Fruit fly (Drosophila melanogaster): ENCODE measurements around the gene CycG.

- TF ChIP-seq psq (optimal IDR thresholded peaks at IDR 0.05) (no peak), ttk (optimal IDR thresholded peaks at IDR 0.05) (no peak), h (optimal IDR thresholded peaks at IDR 0.05) (no peak), insv (optimal IDR thresholded peaks at IDR 0.05) (no peak), Sin3A (optimal IDR thresholded peaks at IDR 0.05) (no peak)
These were observed 48.3 kb downstream of the CycG start for dm6 chr3R:31564164-31564563.

Data from Kc167 (cell line).